Worm (Caenorhabditis elegans) whole organism, L2 larva: Measurements from ENCODE around the gene rnh-1.1.

Experiments used
- F13H6.1 ChIP-seq: sonication (generic microtip); optimal IDR thresholded peaks from 2 replicates; lab custom pipeline; 2016; ENCODE audit warnings: missing genetic modification characterization, missing compliant biosample characterization
- aly-2 ChIP-seq: fragments of 150-350 bp; optimal IDR thresholded peaks from 2 replicates; lab custom pipeline; 2014; ENCODE audit warnings: missing biosample characterization, missing genetic modification characterization
- unc-62 ChIP-seq: fragments of 150-350 bp; optimal IDR thresholded peaks from 2 replicates; lab custom pipeline; 2014; ENCODE audit warnings: missing biosample characterization, missing genetic modification reagents, missing genetic modification characterization
- ztf-4 ChIP-seq: fragments of 150-350 bp; optimal IDR thresholded peaks from 2 replicates; lab custom pipeline; 2014; ENCODE audit warnings: missing biosample characterization, missing genetic modification characterization

- TF ChIP-seq F13H6.1 (tag; lab: Kevin White, UChicago) (no peak), unc-62 (GFP tag; lab: Kevin White, UChicago) (no peak), ztf-4 (tag; lab: Kevin White, UChicago) (no peak), aly-2 (tag; lab: Kevin White, UChicago) (no peak)
These were observed 8.8 kb downstream of the rnh-1.1 start, which contains the start of gene wrt-10 for ce11 chrII:7534369-7534768.
